Fruit fly (Drosophila melanogaster): ENCODE data around the gene CG16700.

Gene CG16700

dm6 chrX:17129733-17130466 is 38.2 kb downstream of the CG16700 start (continued):
- TF ChIP-seq CG1647 (GFP tag; optimal IDR thresholded peaks at IDR 0.05) (no peak), oc (tag; optimal IDR thresholded peaks at IDR 0.05) (no peak), CG15479 (GFP tag; optimal IDR thresholded peaks at IDR 0.05) (peak; percentile 66), CG34376 (GFP tag; optimal IDR thresholded peaks at IDR 0.05) (peak; percentile 58), luna (GFP tag; optimal IDR thresholded peaks at IDR 0.05) (no peak), CG1832 (GFP tag; optimal IDR thresholded peaks at IDR 0.05) (no peak), CG6854 (GFP tag; optimal IDR thresholded peaks at IDR 0.05) (peak; percentile 72), bsh (GFP tag; optimal IDR thresholded peaks at IDR 0.05) (peak in 1 of 2 experiments; percentile 86), org-1 (GFP tag; optimal IDR thresholded peaks at IDR 0.05) (peak; percentile 64), zf30C (GFP tag; optimal IDR thresholded peaks at IDR 0.05) (peak; percentile 79), Doc2 (GFP tag; IDR thresholded peaks at IDR 0.05) (no peak), CG13296 (GFP tag; optimal IDR thresholded peaks at IDR 0.05) (peak; percentile 86), zen2 (GFP tag; IDR thresholded peaks at IDR 0.05; ENCODE audit: partially characterized antibody) (no peak), pb (GFP tag; optimal IDR thresholded peaks at IDR 0.05) (no peak), CG9817 (tag; optimal IDR thresholded peaks at IDR 0.05) (peak; percentile 60), E2f1 (GFP tag; IDR thresholded peaks at IDR 0.05) (peak; percentile 82), CG6175 (GFP tag; IDR thresholded peaks at IDR 0.05) (no peak), NK7.1 (GFP tag; optimal IDR thresholded peaks at IDR 0.05) (peak; percentile 43), CG12155 (GFP tag; optimal IDR thresholded peaks at IDR 0.05) (peak; percentile 58), CG30020 (tag; optimal IDR thresholded peaks at IDR 0.05) (peak; percentile 33), CG1529 (GFP tag; optimal IDR thresholded peaks at IDR 0.05) (peak; percentile 58), bcd (GFP tag; optimal IDR thresholded peaks at IDR 0.05) (peak; percentile 76), ssp (GFP tag; IDR thresholded peaks at IDR 0.05) (peak; percentile 54; the same call in 1 of the 2 replicates), CG10431 (GFP tag; optimal IDR thresholded peaks at IDR 0.05) (peak; percentile 14), kah (GFP tag; optimal IDR thresholded peaks at IDR 0.05) (peak; percentile 75), odd (GFP tag; optimal IDR thresholded peaks at IDR 0.05) (peak; percentile 72), cwo (GFP tag; optimal IDR thresholded peaks at IDR 0.05) (peak; percentile 84), peb (GFP tag; IDR thresholded peaks at IDR 0.05) (peak; percentile 22; the same call in 1 of the 2 replicates), CG5180 (GFP tag; optimal IDR thresholded peaks at IDR 0.05) (peak; percentile 57), Antp (GFP tag; optimal IDR thresholded peaks at IDR 0.05) (no peak), CG10274 (GFP tag; optimal IDR thresholded peaks at IDR 0.05) (peak; percentile 31), CG1603 (tag; optimal IDR thresholded peaks at IDR 0.05) (no peak), shn (GFP tag; optimal IDR thresholded peaks at IDR 0.05) (no peak), ab (GFP tag; optimal IDR thresholded peaks at IDR 0.05) (no peak), fru (optimal IDR thresholded peaks at IDR 0.05) (no peak), Elba2 (GFP tag; optimal IDR thresholded peaks at IDR 0.05) (no peak), CG16779 (GFP tag; IDR thresholded peaks at IDR 0.05) (no peak), Myb (GFP tag; optimal IDR thresholded peaks at IDR 0.05) (no peak), CG2116 (GFP tag; optimal IDR thresholded peaks at IDR 0.05) (peak; percentile 23), CG7928 (GFP tag; optimal IDR thresholded peaks at IDR 0.05) (peak; percentile 22), CG42726 (GFP tag; IDR thresholded peaks at IDR 0.05; ENCODE audit: partially characterized antibody) (no peak), jigr1 (GFP tag; IDR thresholded peaks at IDR 0.05) (no peak), Eip74EF (GFP tag; optimal IDR thresholded peaks at IDR 0.05) (peak in 1 of 2 experiments; percentile 84), CG12104 (GFP tag; optimal IDR thresholded peaks at IDR 0.05) (peak; percentile 75), Usf (GFP tag; optimal IDR thresholded peaks at IDR 0.05) (peak; percentile 41), CG15601 (tag; optimal IDR thresholded peaks at IDR 0.05) (peak; percentile 73), CG8924 (tag; optimal IDR thresholded peaks at IDR 0.05) (peak; percentile 92), seq (GFP tag; IDR thresholded peaks at IDR 0.05) (peak; percentile 73), CG10565 (GFP tag; optimal IDR thresholded peaks at IDR 0.05) (no peak)
